Worm (Caenorhabditis elegans) whole organism, L4 larva: Measurements from ENCODE around the gene nhr-120.
A peak's percentile ranks its signal among the peaks of the same experiment; 100 is the strongest.

Experiments used
- T20F7.1 ChIP-seq: fragments of 200-800 bp; sonication (Bioruptor generic); optimal IDR thresholded peaks from 2 replicates; lab custom pipeline; 2018; ENCODE audit warnings: mild to moderate bottlenecking, missing genetic modification characterization, missing compliant biosample characterization
- T26A8.4 ChIP-seq: fragments of 200-800 bp; sonication (Bioruptor generic); IDR thresholded peaks from 2 replicates; pipeline ENCODE4 v1.3.6; 2022; ENCODE audit warnings: missing genetic modification characterization, missing compliant biosample characterization
- Y48G9A.11 ChIP-seq: fragments of 200-800 bp; sonication (Bioruptor generic); IDR thresholded peaks from 2 replicates; pipeline ENCODE4 v1.3.6; 2022; ENCODE audit warnings: missing genetic modification reagents, missing genetic modification characterization, missing compliant biosample characterization
- Y75B8A.6 ChIP-seq: fragments of 200-800 bp; sonication (Bioruptor generic); IDR thresholded peaks from 2 replicates; pipeline ENCODE4 v1.3.6; 2022; ENCODE audit warnings: missing genetic modification reagents, missing genetic modification characterization, missing compliant biosample characterization
- ZK546.5 ChIP-seq, 2 experiments: sonication (generic microtip); optimal IDR thresholded peaks; 2 replicates each; lab custom pipeline; 2017; ENCODE audit warnings: missing biosample characterization in 2 of 2, missing genetic modification characterization in 2 of 2
- aha-1 ChIP-seq: fragments of 150-350 bp; peaks from one replicate; lab custom pipeline; 2014; ENCODE audit warnings: missing biosample characterization, missing genetic modification characterization
- aly-2 ChIP-seq: sonication (generic microtip); optimal IDR thresholded peaks from 2 replicates; lab custom pipeline; 2018; ENCODE audit warnings: missing biosample characterization, missing genetic modification characterization
- attf-4 ChIP-seq: sonication (generic microtip); optimal IDR thresholded peaks from 3 replicates; lab custom pipeline; 2017; ENCODE audit warnings: missing biosample characterization, missing genetic modification characterization
- ceh-20 ChIP-seq: fragments of 200-800 bp; sonication (Bioruptor generic); IDR thresholded peaks from 2 replicates; pipeline ENCODE4 v1.3.6; 2022; ENCODE audit warnings: missing genetic modification reagents, missing genetic modification characterization, missing compliant biosample characterization
- ceh-44 ChIP-seq: fragments of 200-800 bp; sonication (Bioruptor generic); IDR thresholded peaks from 2 replicates; pipeline ENCODE4 v1.3.6; 2022; ENCODE audit warnings: missing genetic modification reagents, missing genetic modification characterization, missing compliant biosample characterization
- ceh-62 ChIP-seq: sonication (generic microtip); optimal IDR thresholded peaks from 2 replicates; lab custom pipeline; 2017; ENCODE audit warnings: missing biosample characterization, missing genetic modification characterization
- ceh-82 ChIP-seq: sonication (generic microtip); optimal IDR thresholded peaks from 2 replicates; lab custom pipeline; 2017; ENCODE audit warnings: missing biosample characterization, missing genetic modification characterization
- ctbp-1 ChIP-seq: fragments of 200-800 bp; sonication (Bioruptor generic); IDR thresholded peaks from 2 replicates; pipeline ENCODE4 v1.3.6; 2022; ENCODE audit warnings: missing genetic modification reagents, missing genetic modification characterization, missing compliant biosample characterization
- daf-8 ChIP-seq: fragments of 200-800 bp; sonication (Bioruptor generic); IDR thresholded peaks from 2 replicates; pipeline ENCODE4 v1.3.6; 2022; ENCODE audit warnings: missing genetic modification characterization, missing compliant biosample characterization
- duxl-1 ChIP-seq: sonication (generic microtip); optimal IDR thresholded peaks from 2 replicates; lab custom pipeline; 2016; ENCODE audit warnings: mild to moderate bottlenecking, missing genetic modification characterization, moderate library complexity, missing compliant biosample characterization; ENCODE audit not compliant: poor library complexity
- dve-1 ChIP-seq: sonication (generic microtip); optimal IDR thresholded peaks from 2 replicates; lab custom pipeline; 2017; ENCODE audit warnings: antibody characterized with exemption, mild to moderate bottlenecking, missing genetic modification characterization, missing compliant biosample characterization; ENCODE audit not compliant: insufficient read depth
- egl-27 ChIP-seq: sonication (generic microtip); optimal IDR thresholded peaks from 3 replicates; lab custom pipeline; 2017; ENCODE audit warnings: missing biosample characterization, missing genetic modification reagents, missing genetic modification characterization
- egl-43 ChIP-seq: fragments of 200-800 bp; sonication (Bioruptor generic); IDR thresholded peaks from 2 replicates; pipeline ENCODE4 v1.3.6; 2022; ENCODE audit warnings: missing genetic modification reagents, missing genetic modification characterization, missing compliant biosample characterization
- fos-1 ChIP-seq: fragments of 150-350 bp; optimal IDR thresholded peaks from 2 replicates; lab custom pipeline; 2014; ENCODE audit warnings: missing biosample characterization, missing genetic modification characterization
- hif-1 ChIP-seq, 2 experiments: sonication (generic microtip); optimal IDR thresholded peaks; 2 replicates each; lab custom pipeline; 2016 to 2017; ENCODE audit warnings: missing compliant biosample characterization in 2 of 2, missing genetic modification characterization in 2 of 2, missing genetic modification reagents in 2 of 2, missing genotype in 2 of 2, mild to moderate bottlenecking in 1 of 2
- hlh-11 ChIP-seq: fragments of 200-800 bp; sonication (Bioruptor generic); optimal IDR thresholded peaks from 2 replicates; lab custom pipeline; 2018; ENCODE audit warnings: mild to moderate bottlenecking, missing genetic modification characterization, missing compliant biosample characterization
- jun-1 ChIP-seq: fragments of 150-350 bp; optimal IDR thresholded peaks from 2 replicates; lab custom pipeline; 2014; ENCODE audit warnings: missing biosample characterization, missing genetic modification reagents, missing genetic modification characterization
- lim-7 ChIP-seq: fragments of 200-800 bp; sonication (Bioruptor generic); IDR thresholded peaks from 2 replicates; pipeline ENCODE4 v1.3.6; 2022; ENCODE audit warnings: missing genetic modification characterization, missing compliant biosample characterization
- lin-1 ChIP-seq: fragments of 200-800 bp; sonication (Bioruptor generic); IDR thresholded peaks from 2 replicates; pipeline ENCODE4 v1.3.6; 2022; ENCODE audit warnings: missing genetic modification reagents, missing genetic modification characterization, missing compliant biosample characterization
- lin-13 ChIP-seq: fragments of 150-350 bp; optimal IDR thresholded peaks from 2 replicates; lab custom pipeline; 2014; ENCODE audit warnings: missing biosample characterization, missing genetic modification reagents, missing genetic modification characterization
- lin-29 ChIP-seq: fragments of 200-800 bp; sonication (Bioruptor generic); IDR thresholded peaks from 2 replicates; pipeline ENCODE4 v1.3.6; 2022; ENCODE audit warnings: missing genetic modification reagents, missing genetic modification characterization, missing compliant biosample characterization
- lin-39 ChIP-seq: fragments of 150-350 bp; optimal IDR thresholded peaks from 2 replicates; lab custom pipeline; 2014; ENCODE audit warnings: missing biosample characterization, missing genetic modification reagents, missing genetic modification characterization
- madf-5 ChIP-seq, 2 experiments: fragments of 200-800 bp; sonication (Bioruptor generic); IDR thresholded peaks; 2 replicates each; pipeline ENCODE4 v1.3.6; 2022; ENCODE audit warnings: missing compliant biosample characterization in 2 of 2, missing genetic modification characterization in 2 of 2
- madf-9 ChIP-seq: fragments of 200-800 bp; sonication (Bioruptor generic); conservative IDR thresholded peaks from 2 replicates; pipeline ENCODE4 v1.3.6; 2022; ENCODE audit warnings: missing genetic modification reagents, missing genetic modification characterization, missing compliant biosample characterization
- mep-1 ChIP-seq: fragments of 150-350 bp; sonication (generic microtip); optimal IDR thresholded peaks from 3 replicates; lab custom pipeline; 2014; ENCODE audit warnings: missing biosample characterization, missing genetic modification characterization
- mxl-3 ChIP-seq: fragments of 200-800 bp; sonication (Bioruptor generic); optimal IDR thresholded peaks from 2 replicates; lab custom pipeline; 2018; ENCODE audit warnings: mild to moderate bottlenecking, missing genetic modification characterization, missing compliant biosample characterization
- nhr-10 ChIP-seq: fragments of 150-350 bp; optimal IDR thresholded peaks from 2 replicates; lab custom pipeline; 2014; ENCODE audit warnings: missing biosample characterization, missing genetic modification characterization
- nhr-102 ChIP-seq: sonication (generic microtip); optimal IDR thresholded peaks from 2 replicates; lab custom pipeline; 2016; ENCODE audit warnings: mild to moderate bottlenecking, missing genetic modification characterization, moderate library complexity, missing compliant biosample characterization
- nhr-237 ChIP-seq: sonication (generic microtip); optimal IDR thresholded peaks from 2 replicates; lab custom pipeline; 2017; ENCODE audit warnings: missing biosample characterization, missing genetic modification characterization
- nhr-28 ChIP-seq: fragments of 150-350 bp; optimal IDR thresholded peaks from 2 replicates; lab custom pipeline; 2014; ENCODE audit warnings: missing biosample characterization, missing genetic modification characterization
- nhr-42 ChIP-seq: fragments of 200-800 bp; sonication (Bioruptor generic); IDR thresholded peaks from 2 replicates; pipeline ENCODE4 v1.3.6; 2022; ENCODE audit warnings: missing genetic modification characterization, missing compliant biosample characterization
- pha-4 ChIP-seq, 2 experiments: fragments of 150-350 bp in 1 of 2; fragments of 200-800 bp in 1 of 2; sonication (Bioruptor generic) in 1 of 2; IDR thresholded peaks in 1 of 2; optimal IDR thresholded peaks in 1 of 2; 2 replicates each; pipeline versions ENCODE4 v1.3.6 to Lab custom; 2014 to 2022; ENCODE audit warnings: missing genetic modification characterization in 2 of 2, missing genetic modification reagents in 2 of 2, missing biosample characterization in 1 of 2, missing compliant biosample characterization in 1 of 2
- php-3 ChIP-seq: fragments of 200-800 bp; sonication (Bioruptor generic); IDR thresholded peaks from 2 replicates; pipeline ENCODE4 v1.3.6; 2022; ENCODE audit warnings: missing genetic modification reagents, missing genetic modification characterization, missing compliant biosample characterization
- pqm-1 ChIP-seq: sonication (generic microtip); optimal IDR thresholded peaks from 2 replicates; lab custom pipeline; 2017; ENCODE audit warnings: missing biosample characterization, missing genetic modification characterization
- rbr-2 ChIP-seq: sonication (generic microtip); optimal IDR thresholded peaks from 2 replicates; lab custom pipeline; 2016; ENCODE audit warnings: missing genotype, missing genetic modification characterization, missing compliant biosample characterization
- set-16 ChIP-seq: fragments of 200-800 bp; sonication (Bioruptor generic); IDR thresholded peaks from 2 replicates; pipeline ENCODE4 v1.3.6; 2022; ENCODE audit warnings: missing genetic modification reagents, missing genetic modification characterization, missing compliant biosample characterization
- skn-1 ChIP-seq: fragments of 150-350 bp; optimal IDR thresholded peaks from 2 replicates; lab custom pipeline; 2014; ENCODE audit warnings: missing biosample characterization, missing genetic modification characterization
- spr-1 ChIP-seq: sonication (generic microtip); optimal IDR thresholded peaks from 2 replicates; lab custom pipeline; 2016; ENCODE audit warnings: mild to moderate bottlenecking, missing genetic modification characterization, missing compliant biosample characterization
- spr-3 ChIP-seq: fragments of 200-800 bp; sonication (Bioruptor generic); optimal IDR thresholded peaks from 2 replicates; lab custom pipeline; 2018; ENCODE audit warnings: mild to moderate bottlenecking, missing genetic modification characterization, missing compliant biosample characterization
- tag-97 ChIP-seq: fragments of 200-800 bp; sonication (Bioruptor generic); IDR thresholded peaks from 2 replicates; pipeline ENCODE4 v1.3.6; 2022; ENCODE audit warnings: missing genetic modification characterization, missing compliant biosample characterization
- unc-130 ChIP-seq: sonication (generic microtip); optimal IDR thresholded peaks from 2 replicates; lab custom pipeline; 2016; ENCODE audit warnings: missing genetic modification reagents, missing genetic modification characterization, missing compliant biosample characterization
- unc-39 ChIP-seq: sonication (generic microtip); optimal IDR thresholded peaks from 2 replicates; lab custom pipeline; 2017; ENCODE audit warnings: missing biosample characterization, missing genetic modification characterization
- zag-1 ChIP-seq: fragments of 150-350 bp; optimal IDR thresholded peaks from 2 replicates; lab custom pipeline; 2014; ENCODE audit warnings: missing biosample characterization, missing genetic modification characterization
- zip-2 ChIP-seq: fragments of 150-350 bp; optimal IDR thresholded peaks from 2 replicates; lab custom pipeline; 2014; ENCODE audit warnings: missing biosample characterization, missing genetic modification characterization
- ztf-11 ChIP-seq: fragments of 150-350 bp; optimal IDR thresholded peaks from 2 replicates; lab custom pipeline; 2014; ENCODE audit warnings: missing biosample characterization, missing genetic modification characterization
- ztf-7 ChIP-seq: fragments of 150-350 bp; optimal IDR thresholded peaks from 2 replicates; lab custom pipeline; 2014; ENCODE audit warnings: missing biosample characterization, missing genetic modification characterization

nhr-120 gene

DNA sequence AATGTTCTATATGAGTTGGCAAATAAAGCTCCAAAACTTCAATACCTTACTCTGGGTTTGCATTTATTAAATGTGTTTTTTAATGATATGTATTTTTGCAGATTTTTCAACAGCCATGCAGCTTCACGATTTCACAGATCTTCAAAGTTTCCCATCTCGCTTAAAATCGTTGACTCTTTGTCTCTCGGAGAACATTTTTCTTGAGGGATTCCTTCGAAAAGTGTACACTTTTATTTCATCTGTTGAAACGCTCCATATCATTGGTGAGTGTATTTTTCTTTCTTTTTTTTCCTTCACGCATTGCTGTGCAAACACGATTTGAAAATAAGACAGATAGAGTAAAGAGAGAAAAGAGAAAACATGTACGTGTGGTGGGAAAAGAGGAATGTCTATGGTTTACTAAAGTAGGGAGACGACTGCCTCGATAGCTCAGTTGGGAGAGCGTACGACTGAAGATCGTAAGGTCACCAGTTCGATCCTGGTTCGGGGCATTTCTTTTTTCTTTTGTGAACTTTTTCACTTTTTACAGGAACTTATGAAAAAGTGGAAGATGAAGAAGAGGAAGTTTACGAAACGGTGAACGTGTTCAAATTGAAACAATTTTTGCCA lies 47.1 kb downstream of the nhr-120 start (continued):
- TF ChIP-seq lin-29 (GFP tag; lab: Robert Waterston, UW) (no peak), aha-1 (tag; lab: Kevin White, UChicago) (no peak), set-16 (GFP tag; lab: Robert Waterston, UW) (no peak), nhr-42 (GFP tag; lab: Robert Waterston, UW) (no peak; the same call in 1 of the 2 replicates), madf-9 (GFP tag; lab: Robert Waterston, UW) (peak; percentile 91), tag-97 (GFP tag; lab: Robert Waterston, UW) (no peak), T26A8.4 (GFP tag; lab: Robert Waterston, UW) (no peak), Y75B8A.6 (GFP tag; lab: Robert Waterston, UW) (peak; percentile 81; the same call in 1 of the 2 replicates), dve-1 (tag; lab: Kevin White, UChicago) (peak; percentile 52), nhr-10 (tag; lab: Kevin White, UChicago) (no peak), php-3 (GFP tag; lab: Robert Waterston, UW) (peak; percentile 83), pqm-1 (tag; lab: Kevin White, UChicago) (no peak), lin-13 (GFP tag; lab: Kevin White, UChicago) (peak; percentile 47), jun-1 (tag; lab: Kevin White, UChicago) (no peak), hlh-11 (peak; percentile 52), egl-43 (no peak; the same call in 1 of the 2 replicates), madf-5 (GFP tag; IDR thresholded peaks at IDR 0.05; lab: Robert Waterston, UW) (peak; percentile 63 to 96; a peak in 3 of 4 replicates), ctbp-1 (GFP tag; lab: Robert Waterston, UW) (peak; percentile 91), duxl-1 (tag; lab: Kevin White, UChicago) (no peak), spr-3 (peak; percentile 67), unc-130 (GFP tag; lab: Kevin White, UChicago) (peak; percentile 41), skn-1 (tag; lab: Kevin White, UChicago) (no peak), ztf-11 (tag; lab: Kevin White, UChicago) (no peak), egl-27 (tag; lab: Kevin White, UChicago) (no peak), lim-7 (GFP tag; lab: Robert Waterston, UW) (peak; percentile 97), mxl-3 (peak; percentile 55), ZK546.5 (tag; optimal IDR thresholded peaks at IDR 0.05; lab: Kevin White, UChicago) (no peak), rbr-2 (tag; lab: Kevin White, UChicago) (peak; percentile 68), zag-1 (tag; lab: Kevin White, UChicago) (no peak), spr-1 (tag; lab: Kevin White, UChicago) (peak; percentile 49), ceh-62 (tag; lab: Kevin White, UChicago) (no peak), attf-4 (tag; lab: Kevin White, UChicago) (no peak), lin-1 (GFP tag; lab: Robert Waterston, UW) (peak; percentile 91), ztf-7 (peak; percentile 60), T20F7.1 (peak; percentile 57), ceh-44 (0 out of 2 replicates have a peak, but pooled peaks have one; percentile 55), ceh-82 (tag; lab: Kevin White, UChicago) (no peak), mep-1 (peak; percentile 83), daf-8 (no peak), hif-1 (tag; optimal IDR thresholded peaks at IDR 0.05; lab: Kevin White, UChicago) (no peak), ceh-20 (GFP tag; lab: Robert Waterston, UW) (peak; percentile 79), zip-2 (tag; lab: Kevin White, UChicago) (no peak), lin-39 (tag; lab: Kevin White, UChicago) (no peak), fos-1 (tag; lab: Kevin White, UChicago) (no peak), nhr-28 (no peak), pha-4 (GFP tag; IDR thresholded peaks at IDR 0.05; lab: Robert Waterston, UW) (peak; percentile 95), pha-4 (tag; optimal IDR thresholded peaks at IDR 0.05; lab: Kevin White, UChicago) (no peak), aly-2 (tag; lab: Kevin White, UChicago) (no peak), nhr-237 (tag; lab: Kevin White, UChicago) (no peak), Y48G9A.11 (GFP tag; lab: Robert Waterston, UW) (no peak; the same call in 1 of the 2 replicates), unc-39 (tag; lab: Kevin White, UChicago) (no peak), nhr-102 (tag; lab: Kevin White, UChicago) (no peak)
